Worm (Caenorhabditis elegans) whole organism, L3 larva: ENCODE measurements around the gene acly-1.
A peak's percentile ranks its signal among the peaks of the same experiment; 100 is the strongest.

Experiments used
- R02D3.7 ChIP-seq: fragments of 150-350 bp; optimal IDR thresholded peaks from 2 replicates; lab custom pipeline; 2014; ENCODE audit warnings: missing biosample characterization, missing genetic modification characterization
- ZK546.5 ChIP-seq: sonication (generic microtip); optimal IDR thresholded peaks from 2 replicates; lab custom pipeline; 2017; ENCODE audit warnings: missing biosample characterization, missing genetic modification characterization
- aly-2 ChIP-seq: fragments of 150-350 bp; optimal IDR thresholded peaks from 2 replicates; lab custom pipeline; 2014; ENCODE audit warnings: missing biosample characterization, missing genetic modification characterization
- ama-1 ChIP-seq: fragments of 150-350 bp; optimal IDR thresholded peaks from 2 replicates; lab custom pipeline; 2018
- ceh-16 ChIP-seq: sonication (generic microtip); optimal IDR thresholded peaks from 2 replicates; lab custom pipeline; 2017; ENCODE audit warnings: missing biosample characterization, missing genetic modification characterization
- ceh-28 ChIP-seq: fragments of 150-350 bp; optimal IDR thresholded peaks from 2 replicates; lab custom pipeline; 2014; ENCODE audit warnings: missing biosample characterization, missing genetic modification reagents, missing genetic modification characterization
- ceh-82 ChIP-seq: fragments of 150-350 bp; optimal IDR thresholded peaks from 2 replicates; lab custom pipeline; 2014; ENCODE audit warnings: missing biosample characterization, missing genetic modification characterization
- ceh-9 ChIP-seq: sonication (generic microtip); optimal IDR thresholded peaks from 2 replicates; lab custom pipeline; 2018; ENCODE audit warnings: missing biosample characterization, missing genetic modification characterization
- daf-12 ChIP-seq: fragments of 150-350 bp; optimal IDR thresholded peaks from 2 replicates; lab custom pipeline; 2014; ENCODE audit warnings: missing biosample characterization, missing genetic modification reagents, missing genetic modification characterization
- egl-27 ChIP-seq: sonication (generic microtip); optimal IDR thresholded peaks from 4 replicates; lab custom pipeline; 2017; ENCODE audit warnings: missing biosample characterization, missing genetic modification reagents, missing genetic modification characterization
- egl-5 ChIP-seq: fragments of 150-350 bp; optimal IDR thresholded peaks from 2 replicates; lab custom pipeline; 2017; ENCODE audit warnings: missing biosample characterization, missing genetic modification reagents, missing genetic modification characterization, inconsistent platforms
- elt-1 ChIP-seq: fragments of 150-350 bp; optimal IDR thresholded peaks from 2 replicates; lab custom pipeline; 2014; ENCODE audit warnings: missing biosample characterization, missing genetic modification characterization
- elt-2 ChIP-seq: sonication (generic microtip); optimal IDR thresholded peaks from 2 replicates; lab custom pipeline; 2016; ENCODE audit warnings: missing genetic modification reagents, mild to moderate bottlenecking, missing genetic modification characterization, missing compliant biosample characterization
- elt-3 ChIP-seq, 3 experiments: fragments of 150-350 bp in 1 of 3; sonication (generic microtip) in 2 of 3; optimal IDR thresholded peaks; 2 replicates in 2 of 3; 4 replicates in 1 of 3; lab custom pipeline; 2014 to 2017; ENCODE audit warnings: missing biosample characterization in 3 of 3, missing genetic modification characterization in 3 of 3
- eor-1 ChIP-seq, 2 experiments: fragments of 150-350 bp; optimal IDR thresholded peaks; 2 replicates each; lab custom pipeline; 2014 to 2018; ENCODE audit warnings: missing biosample characterization in 2 of 2, missing genetic modification characterization in 2 of 2
- fkh-10 ChIP-seq: sonication (generic microtip); optimal IDR thresholded peaks from 2 replicates; lab custom pipeline; 2017; ENCODE audit warnings: missing biosample characterization, missing genetic modification reagents, missing genetic modification characterization
- fkh-2 ChIP-seq: fragments of 150-350 bp; optimal IDR thresholded peaks from 2 replicates; lab custom pipeline; 2014; ENCODE audit warnings: missing biosample characterization, missing genetic modification reagents, missing genetic modification characterization
- fos-1 ChIP-seq: fragments of 150-350 bp; optimal IDR thresholded peaks from 2 replicates; lab custom pipeline; 2014; ENCODE audit warnings: missing biosample characterization, missing genetic modification characterization
- hmg-11 ChIP-seq: sonication (generic microtip); optimal IDR thresholded peaks from 2 replicates; lab custom pipeline; 2016; ENCODE audit warnings: missing genetic modification characterization, missing compliant biosample characterization
- jun-1 ChIP-seq: fragments of 150-350 bp; optimal IDR thresholded peaks from 2 replicates; lab custom pipeline; 2014; ENCODE audit warnings: missing biosample characterization, missing genetic modification reagents, missing genetic modification characterization
- lin-15B ChIP-seq: fragments of 150-350 bp; optimal IDR thresholded peaks from 2 replicates; lab custom pipeline; 2014; ENCODE audit warnings: missing biosample characterization, missing genetic modification characterization
- lin-39 ChIP-seq: fragments of 150-350 bp; optimal IDR thresholded peaks from 2 replicates; lab custom pipeline; 2018; ENCODE audit warnings: missing biosample characterization, missing genetic modification reagents, missing genetic modification characterization
- lsy-12 ChIP-seq: sonication (generic microtip); optimal IDR thresholded peaks from 2 replicates; lab custom pipeline; 2016; ENCODE audit warnings: mild to moderate bottlenecking, missing genetic modification characterization, missing compliant biosample characterization
- mdl-1 ChIP-seq: fragments of 150-350 bp; optimal IDR thresholded peaks from 2 replicates; lab custom pipeline; 2014; ENCODE audit warnings: missing biosample characterization, missing genetic modification characterization
- mml-1 ChIP-seq: fragments of 150-350 bp; sonication (generic microtip); optimal IDR thresholded peaks from 3 replicates; lab custom pipeline; 2014; ENCODE audit warnings: missing biosample characterization, missing genetic modification characterization
- nfya-1 ChIP-seq: sonication (generic microtip); optimal IDR thresholded peaks from 2 replicates; lab custom pipeline; 2017; ENCODE audit warnings: missing genetic modification characterization, mild to moderate bottlenecking, missing compliant biosample characterization, antibody characterized with exemption, moderate library complexity; ENCODE audit not compliant: insufficient read depth
- nhr-11 ChIP-seq: fragments of 150-350 bp; optimal IDR thresholded peaks from 2 replicates; lab custom pipeline; 2014; ENCODE audit warnings: missing biosample characterization, missing genetic modification characterization
- nhr-12 ChIP-seq: fragments of 150-350 bp; optimal IDR thresholded peaks from 2 replicates; lab custom pipeline; 2014; ENCODE audit warnings: missing biosample characterization, missing genetic modification characterization
- nhr-23 ChIP-seq: fragments of 150-350 bp; optimal IDR thresholded peaks from 2 replicates; lab custom pipeline; 2014; ENCODE audit warnings: missing biosample characterization, missing genetic modification reagents, missing genetic modification characterization
- nhr-237 ChIP-seq: fragments of 150-350 bp; optimal IDR thresholded peaks from 2 replicates; lab custom pipeline; 2014; ENCODE audit warnings: missing biosample characterization, missing genetic modification characterization
- nhr-25 ChIP-seq: sonication (generic microtip); optimal IDR thresholded peaks from 2 replicates; lab custom pipeline; 2017; ENCODE audit warnings: missing biosample characterization, missing genetic modification characterization
- nhr-28 ChIP-seq: fragments of 150-350 bp; optimal IDR thresholded peaks from 2 replicates; lab custom pipeline; 2014; ENCODE audit warnings: missing biosample characterization, missing genetic modification characterization
- nhr-43 ChIP-seq: sonication (generic microtip); optimal IDR thresholded peaks from 2 replicates; lab custom pipeline; 2016; ENCODE audit warnings: mild to moderate bottlenecking, missing genetic modification characterization, missing compliant biosample characterization; ENCODE audit not compliant: poor library complexity, severe bottlenecking
- nhr-67 ChIP-seq: fragments of 150-350 bp; optimal IDR thresholded peaks from 2 replicates; lab custom pipeline; 2014; ENCODE audit warnings: missing biosample characterization, missing genetic modification characterization
- nhr-76 ChIP-seq: fragments of 150-350 bp; sonication (generic microtip); optimal IDR thresholded peaks from 5 replicates; lab custom pipeline; 2014; ENCODE audit warnings: missing biosample characterization, missing genetic modification characterization
- nhr-77 ChIP-seq: fragments of 150-350 bp; optimal IDR thresholded peaks from 2 replicates; lab custom pipeline; 2014; ENCODE audit warnings: missing biosample characterization, missing genetic modification characterization
- pha-4 ChIP-seq: fragments of 150-350 bp; optimal IDR thresholded peaks from 2 replicates; lab custom pipeline; 2014; ENCODE audit warnings: missing biosample characterization, missing genetic modification reagents, missing genetic modification characterization
- pqm-1 ChIP-seq: fragments of 150-350 bp; optimal IDR thresholded peaks from 2 replicates; lab custom pipeline; 2017; ENCODE audit warnings: missing biosample characterization, missing genetic modification characterization, inconsistent platforms
- sea-2 ChIP-seq: fragments of 150-350 bp; sonication (generic microtip); optimal IDR thresholded peaks from 4 replicates; lab custom pipeline; 2014; ENCODE audit warnings: missing biosample characterization, missing genetic modification reagents, missing genetic modification characterization
- skn-1 ChIP-seq: fragments of 150-350 bp; optimal IDR thresholded peaks from 2 replicates; lab custom pipeline; 2014; ENCODE audit warnings: missing biosample characterization, missing genetic modification characterization
- snpc-4 ChIP-seq: fragments of 150-350 bp; optimal IDR thresholded peaks from 2 replicates; lab custom pipeline; 2014; ENCODE audit warnings: missing biosample characterization, missing genetic modification characterization
- tbx-2 ChIP-seq: sonication (generic microtip); optimal IDR thresholded peaks from 2 replicates; lab custom pipeline; 2016; ENCODE audit warnings: mild to moderate bottlenecking, missing genetic modification characterization, missing compliant biosample characterization
- unc-39 ChIP-seq: sonication (generic microtip); optimal IDR thresholded peaks from 4 replicates; lab custom pipeline; 2017; ENCODE audit warnings: missing biosample characterization, missing genetic modification characterization
- unc-62 ChIP-seq: fragments of 150-350 bp; sonication (generic microtip); optimal IDR thresholded peaks from 4 replicates; lab custom pipeline; 2014; ENCODE audit warnings: missing biosample characterization, missing genetic modification reagents, missing genetic modification characterization
- zag-1 ChIP-seq: fragments of 150-350 bp; optimal IDR thresholded peaks from 2 replicates; lab custom pipeline; 2014; ENCODE audit warnings: missing biosample characterization, missing genetic modification characterization
- ztf-11 ChIP-seq: fragments of 150-350 bp; optimal IDR thresholded peaks from 2 replicates; lab custom pipeline; 2014; ENCODE audit warnings: missing biosample characterization, missing genetic modification characterization
- ztf-4 ChIP-seq: fragments of 150-350 bp; optimal IDR thresholded peaks from 2 replicates; lab custom pipeline; 2014; ENCODE audit warnings: missing biosample characterization, missing genetic modification characterization

acly-1 gene

ce11 chrX:1477932-1478331, 1.4 kb upstream of the acly-1 start:
- TF ChIP-seq skn-1: no peak
- TF ChIP-seq elt-1 (tag; lab: Kevin White, UChicago): no peak
- TF ChIP-seq nfya-1: peak; percentile 10
- TF ChIP-seq pqm-1 (tag; lab: Kevin White, UChicago): peak; percentile 92
- peak; percentile 80 to 97 (median 91) for TF ChIP-seq elt-3 (tag; optimal IDR thresholded peaks at IDR 0.05; lab: Kevin White, UChicago)
- no peak for TF ChIP-seq eor-1 (tag; optimal IDR thresholded peaks at IDR 0.05; lab: Kevin White, UChicago)
- TF ChIP-seq sea-2 (GFP tag; lab: Kevin White, UChicago): no peak
- peak; percentile 65 for TF ChIP-seq nhr-43 (tag; lab: Kevin White, UChicago)
- no peak for TF ChIP-seq nhr-77
- no peak for TF ChIP-seq ceh-82 (tag; lab: Kevin White, UChicago)
- TF ChIP-seq ztf-4 (tag; lab: Kevin White, UChicago): no peak
- TF ChIP-seq unc-62 (GFP tag; lab: Kevin White, UChicago): no peak
- no peak for TF ChIP-seq fkh-2 (tag; lab: Kevin White, UChicago)
- no peak for TF ChIP-seq unc-39 (tag; lab: Kevin White, UChicago)
- no peak for TF ChIP-seq lin-15B
- no peak for TF ChIP-seq pha-4 (tag; lab: Kevin White, UChicago)
- TF ChIP-seq egl-5 (tag; lab: Kevin White, UChicago): no peak
- peak; percentile 26 for TF ChIP-seq egl-27
- no peak for TF ChIP-seq nhr-76 (tag; lab: Kevin White, UChicago)
- TF ChIP-seq lin-39 (tag; lab: Kevin White, UChicago): no peak
- peak; percentile 7 for TF ChIP-seq mdl-1 (tag; lab: Kevin White, UChicago)
- no peak for TF ChIP-seq zag-1
- TF ChIP-seq nhr-67 (tag; lab: Kevin White, UChicago): no peak
- TF ChIP-seq R02D3.7 (tag; lab: Kevin White, UChicago): peak; percentile 31
- TF ChIP-seq hmg-11 (tag; lab: Kevin White, UChicago): no peak
- TF ChIP-seq nhr-23 (tag; lab: Kevin White, UChicago): peak; percentile 58
- TF ChIP-seq tbx-2: no peak
- TF ChIP-seq ztf-11 (tag; lab: Kevin White, UChicago): no peak
- no peak for TF ChIP-seq nhr-11 (tag; lab: Kevin White, UChicago)
- no peak for TF ChIP-seq nhr-28
- TF ChIP-seq ceh-28 (tag; lab: Kevin White, UChicago): peak; percentile 7
- TF ChIP-seq ceh-16 (tag; lab: Kevin White, UChicago): no peak
- no peak for TF ChIP-seq snpc-4 (tag; lab: Kevin White, UChicago)
- no peak for TF ChIP-seq nhr-12 (tag; lab: Kevin White, UChicago)
- no peak for TF ChIP-seq nhr-237 (tag; lab: Kevin White, UChicago)
- TF ChIP-seq fkh-10: no peak
- no peak for TF ChIP-seq daf-12
- TF ChIP-seq ama-1 (lab: Kevin White, UChicago): no peak
- no peak for TF ChIP-seq ZK546.5
- no peak for TF ChIP-seq fos-1 (tag; lab: Kevin White, UChicago)
- TF ChIP-seq lsy-12 (tag; lab: Kevin White, UChicago): no peak
- peak; percentile 96 for TF ChIP-seq elt-2 (tag; lab: Kevin White, UChicago)
- no peak for TF ChIP-seq mml-1 (tag; lab: Kevin White, UChicago)
- TF ChIP-seq nhr-25 (tag; lab: Kevin White, UChicago): no peak
- peak; percentile 74 for TF ChIP-seq jun-1 (tag; lab: Kevin White, UChicago)
- TF ChIP-seq aly-2: no peak
- TF ChIP-seq ceh-9 (tag; lab: Kevin White, UChicago): no peak

DNA sequence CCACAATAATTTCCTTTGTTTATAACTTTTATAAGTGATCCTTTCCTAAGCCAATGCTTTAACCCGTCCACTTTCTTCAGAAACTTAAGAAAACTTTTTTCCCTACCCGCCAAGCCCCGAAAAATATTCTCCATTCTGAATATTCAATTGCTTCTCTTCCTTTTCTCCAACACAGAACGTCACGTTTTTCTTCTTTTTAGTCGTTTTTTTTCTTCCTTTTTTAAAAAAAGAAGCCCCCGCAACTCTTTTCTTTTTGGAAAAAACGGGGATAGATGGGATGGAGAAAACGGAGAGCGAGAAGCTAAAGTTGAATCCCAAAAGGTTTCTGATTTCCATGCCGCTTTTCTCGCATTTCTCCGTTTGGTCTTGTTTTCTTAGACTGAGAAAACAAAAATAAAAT, 773 bp upstream of the acly-1 start:
- TF ChIP-seq skn-1 (no peak), nfya-1 (peak; percentile 14), fkh-10 (peak; percentile 49), aly-2 (no peak), nhr-77 (no peak), egl-5 (tag; lab: Kevin White, UChicago) (no peak), nhr-237 (tag; lab: Kevin White, UChicago) (no peak), lin-39 (tag; lab: Kevin White, UChicago) (no peak), egl-27 (no peak)
